Worm (Caenorhabditis elegans): ENCODE measurements around the gene T22B2.1.

DNA sequence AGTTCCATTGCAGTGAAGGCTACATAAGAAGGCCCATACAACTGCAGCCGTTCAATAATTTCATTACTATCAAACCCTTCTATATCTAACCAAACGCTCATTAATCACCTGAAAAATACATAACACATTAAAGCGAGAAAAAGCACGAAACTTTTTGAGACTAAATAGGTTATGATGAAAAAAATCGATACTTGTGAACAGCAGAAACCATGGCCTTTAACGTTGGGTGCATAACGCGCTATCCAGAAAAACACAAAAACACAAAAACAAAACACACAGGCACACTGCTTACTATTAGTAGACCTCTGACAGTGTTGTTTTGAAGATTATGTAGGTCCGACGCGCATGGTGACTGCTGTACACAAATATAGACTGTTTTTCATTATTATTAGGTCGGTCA, 14.6 kb upstream of the T22B2.1 start, which contains the start of gene T22B2.5:
- no peak for TF ChIP-seq K09A11.1 (tag; optimal IDR thresholded peaks at IDR 0.05; ENCODE audit: insufficient read depth)
- no peak for TF ChIP-seq hlh-8 (tag; optimal IDR thresholded peaks at IDR 0.05)
